Fruit fly (Drosophila melanogaster) whole organism, embryonic: ENCODE results near the gene Boh1.

Experiments used
- CG8478 ChIP-seq: fragments of >200 bp; optimal IDR thresholded peaks from 2 replicates; lab custom pipeline; 2018
- TFAM ChIP-seq: fragments of 200-800 bp; sonication (Bioruptor generic); optimal IDR thresholded peaks from 2 replicates; lab custom pipeline; 2017; ENCODE audit warnings: missing biosample characterization, missing genetic modification characterization, inconsistent platforms

dm6 chr3R:27925000-27925970 lies 6.0 kb upstream of the Boh1 start, which contains the start of gene mino:
- TF ChIP-seq CG8478 (lab: Kevin White, UChicago) (no peak), TFAM (no peak)
